Worm (Caenorhabditis elegans) whole organism, young adult: ENCODE results near the gene srh-180.

Experiments used
- B0019.2 ChIP-seq: fragments of 200-800 bp; sonication (Bioruptor generic); conservative IDR thresholded peaks from 2 replicates; pipeline ENCODE4 v1.3.6; 2022; ENCODE audit warnings: missing genetic modification reagents, missing genetic modification characterization, missing compliant biosample characterization
- C06A6.2 ChIP-seq: fragments of 200-800 bp; sonication (Bioruptor generic); conservative IDR thresholded peaks from 2 replicates; pipeline ENCODE4 v1.3.6; 2022; ENCODE audit warnings: missing genetic modification characterization, missing compliant biosample characterization
- D2030.7 ChIP-seq: fragments of 200-800 bp; sonication (Bioruptor generic); IDR thresholded peaks from 2 replicates; pipeline ENCODE4 v1.3.6; 2022; ENCODE audit warnings: missing genetic modification reagents, missing genetic modification characterization, missing compliant biosample characterization
- F10E7.11 ChIP-seq: sonication (generic microtip); optimal IDR thresholded peaks from 2 replicates; lab custom pipeline; 2017; ENCODE audit warnings: mild to moderate bottlenecking, missing genetic modification characterization, moderate library complexity, missing compliant biosample characterization
- F23B12.7 ChIP-seq: sonication (generic microtip); optimal IDR thresholded peaks from 2 replicates; lab custom pipeline; 2017; ENCODE audit warnings: missing genetic modification characterization, mild to moderate bottlenecking, missing compliant biosample characterization, antibody characterized with exemption, moderate library complexity; ENCODE audit not compliant: insufficient read depth
- F37B4.10 ChIP-seq: fragments of 200-800 bp; sonication (Bioruptor generic); IDR thresholded peaks from 2 replicates; pipeline ENCODE4 v1.3.6; 2022; ENCODE audit warnings: missing genetic modification characterization, missing compliant biosample characterization
- F52B5.7 ChIP-seq: sonication (generic microtip); optimal IDR thresholded peaks from 2 replicates; lab custom pipeline; 2016; ENCODE audit warnings: mild to moderate bottlenecking, missing genetic modification characterization, missing compliant biosample characterization
- F57A8.1 ChIP-seq: fragments of 200-800 bp; sonication (Bioruptor generic); optimal IDR thresholded peaks from 2 replicates; lab custom pipeline; 2018; ENCODE audit warnings: mild to moderate bottlenecking, missing genetic modification characterization, moderate library complexity, missing compliant biosample characterization
- T07F8.4 ChIP-seq: sonication (generic microtip); optimal IDR thresholded peaks from 2 replicates; lab custom pipeline; 2016; ENCODE audit warnings: mild to moderate bottlenecking, missing genetic modification characterization, moderate library complexity, missing compliant biosample characterization
- Y67H2A.10 ChIP-seq: fragments of 200-800 bp; sonication (Bioruptor generic); conservative IDR thresholded peaks from 2 replicates; pipeline ENCODE4 v1.3.6; 2022; ENCODE audit warnings: missing genetic modification reagents, missing genetic modification characterization, missing compliant biosample characterization
- Y79H2A.3 ChIP-seq: fragments of 200-800 bp; sonication (Bioruptor generic); conservative IDR thresholded peaks from 2 replicates; pipeline ENCODE4 v1.3.6; 2022; ENCODE audit warnings: missing genetic modification reagents, missing genetic modification characterization, missing compliant biosample characterization
- Y95B8A.8 ChIP-seq: fragments of 200-800 bp; sonication (Bioruptor generic); IDR thresholded peaks from 2 replicates; pipeline ENCODE4 v1.3.6; 2022; ENCODE audit warnings: missing genetic modification reagents, missing genetic modification characterization, missing compliant biosample characterization
- aptf-3 ChIP-seq: fragments of 200-800 bp; sonication (Bioruptor generic); IDR thresholded peaks from 2 replicates; pipeline ENCODE4 v1.3.6; 2022; ENCODE audit warnings: missing genetic modification characterization, missing compliant biosample characterization
- atf-7 ChIP-seq: sonication (generic microtip); optimal IDR thresholded peaks from 2 replicates; lab custom pipeline; 2017; ENCODE audit warnings: mild to moderate bottlenecking, missing genetic modification characterization, missing compliant biosample characterization
- attf-5 ChIP-seq: fragments of 200-800 bp; sonication (Bioruptor generic); optimal IDR thresholded peaks from 2 replicates; lab custom pipeline; 2018; ENCODE audit warnings: mild to moderate bottlenecking, missing genetic modification characterization, missing compliant biosample characterization
- attf-6 ChIP-seq: fragments of 200-800 bp; sonication (Bioruptor generic); IDR thresholded peaks from 2 replicates; pipeline ENCODE4 v1.3.6; 2022; ENCODE audit warnings: missing genetic modification reagents, missing genetic modification characterization, missing compliant biosample characterization
- cebp-2 ChIP-seq: fragments of 200-800 bp; sonication (Bioruptor generic); IDR thresholded peaks from 2 replicates; pipeline ENCODE4 v1.3.6; 2022; ENCODE audit warnings: missing genetic modification characterization, missing compliant biosample characterization
- ceh-100 ChIP-seq: fragments of 200-800 bp; sonication (Bioruptor generic); IDR thresholded peaks from 2 replicates; pipeline ENCODE4 v1.3.6; 2022; ENCODE audit warnings: missing genetic modification reagents, missing genetic modification characterization, missing compliant biosample characterization
- ceh-58 ChIP-seq: fragments of 200-800 bp; sonication (Bioruptor generic); IDR thresholded peaks from 2 replicates; pipeline ENCODE4 v1.3.6; 2022; ENCODE audit warnings: missing genetic modification characterization, missing compliant biosample characterization
- ceh-79 ChIP-seq: sonication (generic microtip); optimal IDR thresholded peaks from 2 replicates; lab custom pipeline; 2017; ENCODE audit warnings: mild to moderate bottlenecking, missing genetic modification characterization, missing compliant biosample characterization
- egl-44 ChIP-seq: fragments of 200-800 bp; sonication (Bioruptor generic); IDR thresholded peaks from 2 replicates; pipeline ENCODE4 v1.3.6; 2022; ENCODE audit warnings: missing genetic modification reagents, missing genetic modification characterization, missing compliant biosample characterization
- egrh-3 ChIP-seq: fragments of 200-800 bp; sonication (Bioruptor generic); IDR thresholded peaks from 2 replicates; pipeline ENCODE4 v1.3.6; 2022; ENCODE audit warnings: missing genetic modification reagents, missing genetic modification characterization, missing compliant biosample characterization
- him-1 ChIP-seq: sonication (generic microtip); optimal IDR thresholded peaks from 2 replicates; lab custom pipeline; 2016; ENCODE audit warnings: missing genotype, missing genetic modification reagents, missing genetic modification characterization, missing compliant biosample characterization
- hsf-1 ChIP-seq: fragments of 200-800 bp; sonication (Bioruptor generic); IDR thresholded peaks from 2 replicates; pipeline ENCODE4 v1.3.6; 2022; ENCODE audit warnings: missing genetic modification reagents, missing genetic modification characterization, missing compliant biosample characterization
- lin-54 ChIP-seq: fragments of 200-800 bp; sonication (Bioruptor generic); optimal IDR thresholded peaks from 2 replicates; lab custom pipeline; 2018; ENCODE audit warnings: mild to moderate bottlenecking, missing genetic modification characterization, missing compliant biosample characterization
- lsy-27 ChIP-seq: sonication (generic microtip); optimal IDR thresholded peaks from 2 replicates; lab custom pipeline; 2017; ENCODE audit warnings: missing genetic modification characterization, mild to moderate bottlenecking, missing compliant biosample characterization, antibody characterized with exemption, missing genotype, borderline replicate concordance; ENCODE audit not compliant: insufficient read depth
- madf-6 ChIP-seq: fragments of 200-800 bp; sonication (Bioruptor generic); IDR thresholded peaks from 2 replicates; pipeline ENCODE4 v1.3.6; 2022; ENCODE audit warnings: missing genetic modification reagents, missing genetic modification characterization, missing compliant biosample characterization
- mes-4 ChIP-seq: sonication (generic microtip); optimal IDR thresholded peaks from 2 replicates; lab custom pipeline; 2016; ENCODE audit warnings: missing genotype, missing genetic modification characterization, missing compliant biosample characterization
- nfya-2 ChIP-seq: fragments of 200-800 bp; sonication (Bioruptor generic); IDR thresholded peaks from 2 replicates; pipeline ENCODE4 v1.3.6; 2022; ENCODE audit warnings: missing genetic modification reagents, missing genetic modification characterization, missing compliant biosample characterization
- nhr-27 ChIP-seq: fragments of 200-800 bp; sonication (Bioruptor generic); optimal IDR thresholded peaks from 2 replicates; lab custom pipeline; 2018; ENCODE audit warnings: mild to moderate bottlenecking, missing genetic modification characterization, moderate library complexity, missing compliant biosample characterization
- nhr-80 ChIP-seq: sonication (generic microtip); optimal IDR thresholded peaks from 2 replicates; lab custom pipeline; 2016; ENCODE audit warnings: missing genetic modification characterization, missing compliant biosample characterization
- nhr-90 ChIP-seq: sonication (generic microtip); optimal IDR thresholded peaks from 2 replicates; lab custom pipeline; 2016; ENCODE audit warnings: missing genotype, mild to moderate bottlenecking, missing genetic modification characterization, missing compliant biosample characterization
- pbrm-1 ChIP-seq: fragments of 200-800 bp; sonication (Bioruptor generic); IDR thresholded peaks from 2 replicates; pipeline ENCODE4 v1.3.6; 2022; ENCODE audit warnings: missing genetic modification reagents, missing genetic modification characterization, missing compliant biosample characterization
- rec-8 ChIP-seq, 2 experiments: sonication (generic microtip); optimal IDR thresholded peaks; 2 replicates each; lab custom pipeline; 2016; ENCODE audit warnings: mild to moderate bottlenecking in 2 of 2, missing genetic modification characterization in 2 of 2, missing genetic modification reagents in 2 of 2, missing genotype in 2 of 2, missing biosample characterization in 1 of 2, missing compliant biosample characterization in 1 of 2, moderate library complexity in 1 of 2
- rpc-1 ChIP-seq, 2 experiments: fragments of 150-350 bp in 1 of 2; sonication (generic microtip) in 1 of 2; optimal IDR thresholded peaks; 2 replicates each; lab custom pipeline; 2014 to 2018; ENCODE audit warnings: missing biosample characterization in 1 of 2, missing genetic modification characterization in 1 of 2, missing genetic modification reagents in 1 of 2, missing genotype in 1 of 2
- somi-1 ChIP-seq: fragments of 200-800 bp; sonication (Bioruptor generic); optimal IDR thresholded peaks from 2 replicates; lab custom pipeline; 2018; ENCODE audit warnings: mild to moderate bottlenecking, missing genetic modification characterization, missing compliant biosample characterization
- sptf-2 ChIP-seq: fragments of 200-800 bp; sonication (Bioruptor generic); optimal IDR thresholded peaks from 2 replicates; lab custom pipeline; 2018; ENCODE audit warnings: mild to moderate bottlenecking, missing genetic modification characterization, missing compliant biosample characterization
- unc-62 ChIP-seq: fragments of 150-350 bp; optimal IDR thresholded peaks from 2 replicates; lab custom pipeline; 2014; ENCODE audit warnings: missing biosample characterization, missing genetic modification reagents, missing genetic modification characterization
- zfh-2 ChIP-seq: fragments of 200-800 bp; sonication (Bioruptor generic); conservative IDR thresholded peaks from 2 replicates; pipeline ENCODE4 v1.3.6; 2022; ENCODE audit warnings: missing genetic modification reagents, missing genetic modification characterization, missing compliant biosample characterization
- ztf-26 ChIP-seq: sonication (generic microtip); optimal IDR thresholded peaks from 2 replicates; lab custom pipeline; 2017; ENCODE audit warnings: missing genetic modification characterization, missing compliant biosample characterization
- ztf-28 ChIP-seq: fragments of 200-800 bp; sonication (Bioruptor generic); IDR thresholded peaks from 2 replicates; pipeline ENCODE4 v1.3.6; 2022; ENCODE audit warnings: missing genetic modification reagents, missing genetic modification characterization, missing compliant biosample characterization
- ztf-3 ChIP-seq: fragments of 200-800 bp; sonication (Bioruptor generic); optimal IDR thresholded peaks from 2 replicates; lab custom pipeline; 2018; ENCODE audit warnings: mild to moderate bottlenecking, missing genetic modification characterization, missing compliant biosample characterization

Gene srh-180

ce11 chrV:16285794-16286193 is 31.6 kb upstream of the srh-180 start, which contains the start of gene F28G4.4:
F28G4.4 (minus strand) TSS chrV:16285894.
- TF ChIP-seq F23B12.7 (tag; lab: Kevin White, UChicago) (no peak), ztf-3 (GFP tag; lab: Kevin White, UChicago) (no peak), F57A8.1 (no peak), ceh-79 (tag; lab: Kevin White, UChicago) (no peak), rpc-1 (optimal IDR thresholded peaks at IDR 0.05; lab: Kevin White, UChicago) (no peak), rpc-1 (tag; optimal IDR thresholded peaks at IDR 0.05; lab: Kevin White, UChicago) (no peak), ceh-100 (GFP tag; lab: Robert Waterston, UW) (no peak), B0019.2 (GFP tag; lab: Robert Waterston, UW) (no peak), nhr-27 (tag; lab: Kevin White, UChicago) (no peak), somi-1 (GFP tag; lab: Kevin White, UChicago) (no peak), attf-6 (GFP tag; lab: Robert Waterston, UW) (no peak), T07F8.4 (tag; lab: Kevin White, UChicago) (no peak), ztf-26 (no peak), F52B5.7 (tag; lab: Kevin White, UChicago) (no peak), Y95B8A.8 (GFP tag; lab: Robert Waterston, UW) (no peak)

ce11 chrV:16287619-16288018 is 29.7 kb upstream of the srh-180 start, which contains the start of gene F28G4.3:
F28G4.3 (minus strand) TSS chrV:16287719.
- TF ChIP-seq hsf-1 (GFP tag; lab: Robert Waterston, UW) = no peak
- no peak for TF ChIP-seq nfya-2
- TF ChIP-seq D2030.7 (GFP tag; lab: Robert Waterston, UW) = no peak
- no peak for TF ChIP-seq ceh-58
- TF ChIP-seq C06A6.2 = no peak
- TF ChIP-seq sptf-2 (GFP tag; lab: Kevin White, UChicago) = no peak
- no peak for TF ChIP-seq Y95B8A.8 (GFP tag; lab: Robert Waterston, UW)
- TF ChIP-seq egrh-3 (GFP tag; lab: Robert Waterston, UW) = no peak
- no peak for TF ChIP-seq Y79H2A.3 (GFP tag; lab: Robert Waterston, UW)
- TF ChIP-seq ztf-28 (GFP tag; lab: Robert Waterston, UW) = no peak
- TF ChIP-seq F37B4.10 (GFP tag; lab: Robert Waterston, UW) = no peak
- TF ChIP-seq egl-44 (GFP tag; lab: Robert Waterston, UW) = no peak
- no peak for TF ChIP-seq aptf-3 (GFP tag; lab: Robert Waterston, UW)
- TF ChIP-seq zfh-2 (GFP tag; lab: Robert Waterston, UW) = no peak
- no peak for TF ChIP-seq F10E7.11 (tag; lab: Kevin White, UChicago)
- TF ChIP-seq Y67H2A.10 = no peak
- no peak for TF ChIP-seq pbrm-1
- TF ChIP-seq unc-62 = no peak
- no peak for TF ChIP-seq cebp-2
- TF ChIP-seq, all 124 proteins: peak for 0

- TF ChIP-seq madf-6 (GFP tag; lab: Robert Waterston, UW) = no peak
- peak; percentile 15 for TF ChIP-seq nhr-80 (tag; lab: Kevin White, UChicago)
- TF ChIP-seq, all 124 proteins: peak for 1
Observed at ce11 chrV:16292409-16292808, 24.9 kb upstream of the srh-180 start, which contains the start of gene oac-5. oac-5 (plus strand) TSS chrV:16292709.

- TF ChIP-seq cebp-2 (no peak), rec-8 (tag; optimal IDR thresholded peaks at IDR 0.05; lab: Kevin White, UChicago) (no peak), him-1 (tag; lab: Kevin White, UChicago) (no peak), atf-7 (no peak), lin-54 (GFP tag; lab: Kevin White, UChicago) (no peak), ztf-26 (no peak), lsy-27 (tag; lab: Kevin White, UChicago) (no peak), Y95B8A.8 (GFP tag; lab: Robert Waterston, UW) (no peak), mes-4 (tag; lab: Kevin White, UChicago) (no peak), nhr-90 (tag; lab: Kevin White, UChicago) (no peak), nhr-80 (tag; lab: Kevin White, UChicago) (no peak), attf-5 (GFP tag; lab: Kevin White, UChicago) (no peak)
- TF ChIP-seq, all 124 proteins: peak for 0
Observed at ce11 chrV:16297070-16297469, 20.3 kb upstream of the srh-180 start, which contains the start of gene srbc-83. srbc-83 (plus strand) TSS chrV:16297370.
